Fruit fly (Drosophila melanogaster) whole organism, prepupa: ENCODE results near the gene alpha-Est9.

ENCODE experiments used
- CG16779 ChIP-seq: fragments of 200-800 bp; sonication (Bioruptor generic); optimal IDR thresholded peaks from 3 replicates; lab custom pipeline; 2017; ENCODE audit warnings: missing biosample characterization, mild to moderate bottlenecking, missing genetic modification characterization
- CG6808 ChIP-seq: fragments of 200-800 bp; sonication (Bioruptor generic); optimal IDR thresholded peaks from 3 replicates; lab custom pipeline; 2017; ENCODE audit warnings: missing biosample characterization, missing genetic modification characterization, mild to moderate bottlenecking, moderate library complexity, missing genetic modification reagents
- CG8632 ChIP-seq: fragments of 200-800 bp; sonication (Bioruptor generic); optimal IDR thresholded peaks from 3 replicates; lab custom pipeline; 2016; ENCODE audit warnings: missing biosample characterization, missing genetic modification characterization
- Gug ChIP-seq: fragments of 200-800 bp; sonication (Bioruptor generic); IDR thresholded peaks from 2 replicates; pipeline ENCODE4 v1.3.6; 2022; ENCODE audit warnings: missing biosample characterization, missing genetic modification characterization
- Lpt ChIP-seq: fragments of 200-800 bp; sonication (Bioruptor generic); optimal IDR thresholded peaks from 3 replicates; lab custom pipeline; 2016; ENCODE audit warnings: missing biosample characterization, missing genetic modification characterization
- topi ChIP-seq: fragments of 200-800 bp; sonication (Bioruptor generic); optimal IDR thresholded peaks from 3 replicates; lab custom pipeline; 2016; ENCODE audit warnings: missing biosample characterization, missing genetic modification characterization

dm6 chr3R:7489902-7490301, 15.0 kb downstream of the alpha-Est9 start:
- TF ChIP-seq Lpt (GFP tag; lab: Kevin White, UChicago) (no peak), CG6808 (GFP tag; lab: Kevin White, UChicago) (no peak), CG16779 (tag; lab: Kevin White, UChicago) (no peak), Gug (no peak), CG8632 (GFP tag; lab: Kevin White, UChicago) (no peak), topi (GFP tag; lab: Kevin White, UChicago) (no peak)
